Worm (Caenorhabditis elegans): ENCODE measurements around the gene erp-44.2.

erp-44.2 gene

ce11 chrIV:7829275-7829938, 5.1 kb downstream of the erp-44.2 start, which contains the start of gene C06A6.4:
Gene C06A6.4, minus strand, starts transcription at chrIV:7829298.
- peak; percentile 52 for TF ChIP-seq F49E8.2 (tag; optimal IDR thresholded peaks at IDR 0.05; ENCODE audit: insufficient read depth)
- TF ChIP-seq dpl-1 (GFP tag; optimal IDR thresholded peaks at IDR 0.05) = peak; percentile 45
- TF ChIP-seq die-1 (tag; optimal IDR thresholded peaks at IDR 0.05) = no peak
- TF ChIP-seq D2030.7 (GFP tag; IDR thresholded peaks at IDR 0.05) = peak; percentile 73
- peak; percentile 92 for TF ChIP-seq madf-6 (GFP tag; IDR thresholded peaks at IDR 0.05)
- TF ChIP-seq F57C9.4 (tag; optimal IDR thresholded peaks at IDR 0.05) = no peak
- no peak for TF ChIP-seq F37B4.10 (GFP tag; IDR thresholded peaks at IDR 0.05)
- peak; percentile 38 for TF ChIP-seq nhr-80 (tag; optimal IDR thresholded peaks at IDR 0.05)
- TF ChIP-seq tbp1 (GFP tag; optimal IDR thresholded peaks at IDR 0.05) = peak; percentile 19
- 0 out of 2 replicates have a peak, but pooled peaks have one; percentile 10 for TF ChIP-seq mcd-1 (GFP tag; IDR thresholded peaks at IDR 0.05)
- TF ChIP-seq let-526 (GFP tag; IDR thresholded peaks at IDR 0.05) = no peak
- no peak for TF ChIP-seq T26A5.8 (tag; optimal IDR thresholded peaks at IDR 0.05)
- peak; percentile 6 for TF ChIP-seq him-1 (tag; optimal IDR thresholded peaks at IDR 0.05)
- TF ChIP-seq pbrm-1 (GFP tag; IDR thresholded peaks at IDR 0.05) = peak; percentile 42; the same call in 1 of the 2 replicates
- TF ChIP-seq unc-130 (GFP tag; optimal IDR thresholded peaks at IDR 0.05) = no peak
- TF ChIP-seq lsl-1 (GFP tag; optimal IDR thresholded peaks at IDR 0.05) = peak; percentile 97
- peak; percentile 64 for TF ChIP-seq ceh-91 (GFP tag; IDR thresholded peaks at IDR 0.05)
- TF ChIP-seq snpc-4 (GFP tag; optimal IDR thresholded peaks at IDR 0.05) = no peak
- TF ChIP-seq snpc-4 (tag; optimal IDR thresholded peaks at IDR 0.05) = peak in 2 of 4 experiments; percentile 10 to 36
- peak; percentile 22 for TF ChIP-seq lin-54 (GFP tag; optimal IDR thresholded peaks at IDR 0.05)
- peak; percentile 80 for TF ChIP-seq efl-1 (GFP tag; optimal IDR thresholded peaks at IDR 0.05)
- TF ChIP-seq F33H1.4 (GFP tag; IDR thresholded peaks at IDR 0.05) = peak; percentile 92
- TF ChIP-seq xnd-1 (tag; optimal IDR thresholded peaks at IDR 0.05) = peak; percentile 83
- TF ChIP-seq madf-8 (GFP tag; conservative IDR thresholded peaks at IDR 0.05) = peak; percentile 79; the same call in 1 of the 2 replicates
- peak; percentile 7 for TF ChIP-seq snpc-1.1 (tag; optimal IDR thresholded peaks at IDR 0.05; ENCODE audit: insufficient read depth)
- no peak for TF ChIP-seq nfyb-1 (GFP tag; IDR thresholded peaks at IDR 0.05)
- 0 out of 2 replicates have a peak, but pooled peaks have one; percentile 11 for TF ChIP-seq hmg-1.2 (GFP tag; IDR thresholded peaks at IDR 0.05)

ce11 chrIV:7824649-7825048, 9.8 kb downstream of the erp-44.2 start:
- TF ChIP-seq Y53G8AR.9 (GFP tag; conservative IDR thresholded peaks at IDR 0.05) = no peak
- no peak for TF ChIP-seq gei-17 (GFP tag; optimal IDR thresholded peaks at IDR 0.05)
- no peak for TF ChIP-seq nfya-2 (GFP tag; IDR thresholded peaks at IDR 0.05)
- no peak for TF ChIP-seq xnd-1 (tag; optimal IDR thresholded peaks at IDR 0.05)
- no peak for TF ChIP-seq athp-1 (tag; optimal IDR thresholded peaks at IDR 0.05)
- TF ChIP-seq nhr-120 (GFP tag; IDR thresholded peaks at IDR 0.05) = no peak
- no peak for TF ChIP-seq akir-1 (GFP tag; optimal IDR thresholded peaks at IDR 0.05)
- TF ChIP-seq F37B4.10 (GFP tag; IDR thresholded peaks at IDR 0.05) = no peak
- no peak for TF ChIP-seq lin-35 (GFP tag; optimal IDR thresholded peaks at IDR 0.05)
- no peak for TF ChIP-seq zfh-2 (GFP tag; conservative IDR thresholded peaks at IDR 0.05)
- no peak for TF ChIP-seq ceh-58 (GFP tag; IDR thresholded peaks at IDR 0.05)
- no peak for TF ChIP-seq hlh-12 (tag; optimal IDR thresholded peaks at IDR 0.05)
- no peak for TF ChIP-seq hmg-20 (GFP tag; IDR thresholded peaks at IDR 0.05)
- no peak for TF ChIP-seq mxl-1 (tag; optimal IDR thresholded peaks at IDR 0.05)
- TF ChIP-seq lag-1 (GFP tag; IDR thresholded peaks at IDR 0.05) = no peak
- no peak for TF ChIP-seq nfyb-1 (GFP tag; IDR thresholded peaks at IDR 0.05)
- TF ChIP-seq B0035.1 (tag; optimal IDR thresholded peaks at IDR 0.05) = no peak
- TF ChIP-seq D2030.7 (GFP tag; IDR thresholded peaks at IDR 0.05) = no peak
- no peak for TF ChIP-seq K12H6.12 (tag; optimal IDR thresholded peaks at IDR 0.05)

All from whole organism, young adult.